Worm (Caenorhabditis elegans) whole organism, late embryonic: ENCODE measurements around the gene F36H9.1.

Experiments
- C08G9.2 ChIP-seq: sonication (generic microtip); optimal IDR thresholded peaks from 2 replicates; lab custom pipeline; 2016; ENCODE audit warnings: mild to moderate bottlenecking, missing genetic modification characterization, moderate library complexity, missing compliant biosample characterization
- C38D4.7 ChIP-seq: fragments of 200-800 bp; sonication (Bioruptor generic); optimal IDR thresholded peaks from 2 replicates; lab custom pipeline; 2018; ENCODE audit warnings: mild to moderate bottlenecking, missing genetic modification characterization, moderate library complexity, missing compliant biosample characterization
- ahr-1 ChIP-seq: sonication (generic microtip); optimal IDR thresholded peaks from 2 replicates; lab custom pipeline; 2016; ENCODE audit warnings: missing genetic modification characterization, missing compliant biosample characterization
- ama-1 ChIP-seq: fragments of 150-350 bp; optimal IDR thresholded peaks from 2 replicates; lab custom pipeline; 2014
- ceh-14 ChIP-seq: sonication (generic microtip); optimal IDR thresholded peaks from 2 replicates; lab custom pipeline; 2016; ENCODE audit warnings: missing genotype, missing genetic modification characterization, missing compliant biosample characterization
- ceh-18 ChIP-seq: sonication (generic microtip); optimal IDR thresholded peaks from 2 replicates; lab custom pipeline; 2016; ENCODE audit warnings: missing genetic modification characterization, missing compliant biosample characterization
- ceh-22 ChIP-seq: sonication (generic microtip); optimal IDR thresholded peaks from 2 replicates; lab custom pipeline; 2017; ENCODE audit warnings: missing biosample characterization, missing genetic modification characterization
- ceh-30 ChIP-seq: fragments of 150-350 bp; optimal IDR thresholded peaks from 2 replicates; lab custom pipeline; 2014; ENCODE audit warnings: missing biosample characterization, missing genetic modification characterization
- ceh-31 ChIP-seq: sonication (generic microtip); optimal IDR thresholded peaks from 2 replicates; lab custom pipeline; 2016; ENCODE audit warnings: missing genetic modification characterization, missing compliant biosample characterization
- ceh-34 ChIP-seq: sonication (generic microtip); optimal IDR thresholded peaks from 2 replicates; lab custom pipeline; 2016; ENCODE audit warnings: mild to moderate bottlenecking, missing genetic modification characterization, missing compliant biosample characterization
- ceh-45 ChIP-seq: fragments of 200-800 bp; sonication (Bioruptor generic); IDR thresholded peaks from 2 replicates; pipeline ENCODE4 v1.3.6; 2022; ENCODE audit warnings: missing genetic modification reagents, missing genetic modification characterization, missing compliant biosample characterization
- ceh-6 ChIP-seq: fragments of 200-800 bp; sonication (Bioruptor generic); optimal IDR thresholded peaks from 2 replicates; lab custom pipeline; 2018; ENCODE audit warnings: mild to moderate bottlenecking, missing genetic modification characterization, missing compliant biosample characterization
- ceh-9 ChIP-seq: sonication (generic microtip); optimal IDR thresholded peaks from 2 replicates; lab custom pipeline; 2016; ENCODE audit warnings: mild to moderate bottlenecking, missing genetic modification characterization, inconsistent platforms, missing compliant biosample characterization
- dve-1 ChIP-seq: sonication (generic microtip); optimal IDR thresholded peaks from 2 replicates; lab custom pipeline; 2017; ENCODE audit warnings: antibody characterized with exemption, mild to moderate bottlenecking, missing genetic modification characterization, missing compliant biosample characterization
- elt-4 ChIP-seq: sonication (generic microtip); optimal IDR thresholded peaks from 2 replicates; lab custom pipeline; 2016; ENCODE audit warnings: missing genetic modification characterization, missing compliant biosample characterization
- ets-4 ChIP-seq: sonication (generic microtip); optimal IDR thresholded peaks from 2 replicates; lab custom pipeline; 2016; ENCODE audit warnings: missing genetic modification characterization, missing compliant biosample characterization
- fax-1 ChIP-seq: sonication (generic microtip); optimal IDR thresholded peaks from 2 replicates; lab custom pipeline; 2016; ENCODE audit warnings: missing genotype, missing genetic modification characterization, missing compliant biosample characterization
- fkh-6 ChIP-seq: sonication (generic microtip); optimal IDR thresholded peaks from 2 replicates; lab custom pipeline; 2016; ENCODE audit warnings: missing genetic modification characterization, missing compliant biosample characterization
- gmeb-2 ChIP-seq: sonication (generic microtip); optimal IDR thresholded peaks from 2 replicates; lab custom pipeline; 2016; ENCODE audit warnings: missing genetic modification characterization, inconsistent platforms, missing compliant biosample characterization
- hlh-30 ChIP-seq: sonication (generic microtip); optimal IDR thresholded peaks from 2 replicates; lab custom pipeline; 2017; ENCODE audit warnings: antibody characterized with exemption, missing genetic modification characterization, missing compliant biosample characterization; ENCODE audit not compliant: insufficient read depth
- hlh-6 ChIP-seq: sonication (generic microtip); optimal IDR thresholded peaks from 2 replicates; lab custom pipeline; 2016; ENCODE audit warnings: missing genotype, missing genetic modification characterization, missing compliant biosample characterization
- mec-3 ChIP-seq: sonication (generic microtip); optimal IDR thresholded peaks from 2 replicates; lab custom pipeline; 2016; ENCODE audit warnings: borderline replicate concordance, missing genetic modification characterization, missing compliant biosample characterization
- nfya-1 ChIP-seq: sonication (generic microtip); optimal IDR thresholded peaks from 2 replicates; lab custom pipeline; 2017; ENCODE audit warnings: missing genetic modification characterization, mild to moderate bottlenecking, missing compliant biosample characterization, antibody characterized with exemption, moderate library complexity
- nhr-232 ChIP-seq: sonication (generic microtip); optimal IDR thresholded peaks from 2 replicates; lab custom pipeline; 2016; ENCODE audit warnings: missing genetic modification characterization, missing compliant biosample characterization
- npax-4 ChIP-seq: sonication (generic microtip); optimal IDR thresholded peaks from 2 replicates; lab custom pipeline; 2016; ENCODE audit warnings: missing genetic modification characterization, missing compliant biosample characterization
- odd-2 ChIP-seq: sonication (generic microtip); optimal IDR thresholded peaks from 2 replicates; lab custom pipeline; 2017; ENCODE audit warnings: antibody characterized with exemption, mild to moderate bottlenecking, missing genetic modification characterization, missing compliant biosample characterization
- pag-3 ChIP-seq: sonication (generic microtip); optimal IDR thresholded peaks from 2 replicates; lab custom pipeline; 2016; ENCODE audit warnings: missing compliant biosample characterization, missing genetic modification characterization, borderline replicate concordance
- pax-1 ChIP-seq: fragments of 150-350 bp; optimal IDR thresholded peaks from 2 replicates; lab custom pipeline; 2014; ENCODE audit warnings: missing biosample characterization, missing genetic modification characterization
- pha-2 ChIP-seq: sonication (generic microtip); optimal IDR thresholded peaks from 2 replicates; lab custom pipeline; 2017; ENCODE audit warnings: mild to moderate bottlenecking, missing genetic modification characterization, missing compliant biosample characterization
- pha-4 ChIP-seq: fragments of 150-350 bp; optimal IDR thresholded peaks from 2 replicates; lab custom pipeline; 2018; ENCODE audit warnings: missing biosample characterization, missing genetic modification reagents, missing genetic modification characterization
- pros-1 ChIP-seq: fragments of 150-350 bp; optimal IDR thresholded peaks from 2 replicates; lab custom pipeline; 2014; ENCODE audit warnings: missing biosample characterization, missing genetic modification reagents, missing genetic modification characterization
- ref-2 ChIP-seq: sonication (generic microtip); optimal IDR thresholded peaks from 2 replicates; lab custom pipeline; 2016; ENCODE audit warnings: missing genetic modification characterization, missing compliant biosample characterization
- sdc-2 ChIP-seq: sonication (generic microtip); optimal IDR thresholded peaks from 2 replicates; lab custom pipeline; 2016; ENCODE audit warnings: missing genotype, missing genetic modification characterization, missing compliant biosample characterization
- syd-9 ChIP-seq: sonication (generic microtip); optimal IDR thresholded peaks from 2 replicates; lab custom pipeline; 2016; ENCODE audit warnings: mild to moderate bottlenecking, missing genetic modification characterization, moderate library complexity, missing compliant biosample characterization
- tbx-2 ChIP-seq: sonication (generic microtip); optimal IDR thresholded peaks from 2 replicates; lab custom pipeline; 2016; ENCODE audit warnings: missing genetic modification characterization, missing compliant biosample characterization
- ttx-3 ChIP-seq: sonication (generic microtip); optimal IDR thresholded peaks from 2 replicates; lab custom pipeline; 2016; ENCODE audit warnings: missing genetic modification reagents, missing genetic modification characterization, missing compliant biosample characterization
- unc-3 ChIP-seq, 2 experiments: fragments of 200-800 bp in 1 of 2; sonication (Bioruptor generic) in 1 of 2; sonication (generic microtip) in 1 of 2; conservative IDR thresholded peaks in 1 of 2; optimal IDR thresholded peaks in 1 of 2; 2 replicates each; pipeline versions ENCODE4 v1.3.6 to Lab custom; 2016 to 2022; ENCODE audit warnings: missing compliant biosample characterization in 2 of 2, missing genetic modification characterization in 2 of 2, missing genetic modification reagents in 1 of 2
- unc-42 ChIP-seq: sonication (generic microtip); optimal IDR thresholded peaks from 2 replicates; lab custom pipeline; 2016; ENCODE audit warnings: missing genotype, missing genetic modification characterization, missing compliant biosample characterization
- zip-5 ChIP-seq: sonication (generic microtip); optimal IDR thresholded peaks from 2 replicates; lab custom pipeline; 2016; ENCODE audit warnings: missing genetic modification characterization, missing compliant biosample characterization

Gene F36H9.1

ce11 chrV:1781922-1782321 is 12.4 kb upstream of the F36H9.1 start, which contains the start of gene F36H9.5:
F36H9.5 (minus strand) TSS chrV:1782022.
- TF ChIP-seq nhr-232, result no peak
- TF ChIP-seq ceh-45 (GFP tag; lab: Robert Waterston, UW), result no peak
- TF ChIP-seq C08G9.2 (tag; lab: Kevin White, UChicago), result no peak
- no peak for TF ChIP-seq ceh-31 (tag; lab: Kevin White, UChicago)
- no peak for TF ChIP-seq odd-2
- no peak for TF ChIP-seq zip-5 (tag; lab: Kevin White, UChicago)
- TF ChIP-seq elt-4 (tag; lab: Kevin White, UChicago), result no peak
- no peak for TF ChIP-seq pha-4 (tag; lab: Kevin White, UChicago)
- TF ChIP-seq pros-1, result no peak
- TF ChIP-seq nfya-1 (tag; lab: Kevin White, UChicago), result no peak

- TF ChIP-seq ceh-22 (no peak), ceh-30 (no peak), ahr-1 (tag; lab: Kevin White, UChicago) (no peak), fkh-6 (no peak), fax-1 (no peak), mec-3 (tag; lab: Kevin White, UChicago) (no peak), gmeb-2 (no peak)
- TF ChIP-seq, all 69 proteins: peak for 0
Measured at ce11 chrV:1788157-1788556, 6.2 kb upstream of the F36H9.1 start, which contains the start of gene F36H9.2. F36H9.2 (plus strand) TSS chrV:1788457.

DNA sequence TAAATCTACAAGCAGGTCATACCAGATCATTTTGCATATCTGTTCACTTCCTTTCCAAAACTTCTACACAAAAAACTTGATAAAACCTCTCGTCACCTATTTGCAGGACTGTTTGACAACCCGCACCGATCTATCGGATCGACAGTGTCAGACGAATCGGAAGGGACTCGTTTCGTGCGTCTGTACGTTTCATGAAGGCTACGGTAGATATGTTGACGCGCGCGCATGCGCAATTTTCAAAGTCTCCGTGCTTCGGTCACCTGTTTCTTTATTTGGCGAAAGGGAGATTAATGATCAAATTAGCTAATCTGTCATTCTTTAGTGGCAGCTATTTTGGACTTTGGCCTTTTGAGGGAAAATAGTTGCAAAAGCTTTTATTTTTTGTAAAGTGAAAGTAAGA is 4.8 kb upstream of the F36H9.1 start:
- TF ChIP-seq gmeb-2, result no peak
- TF ChIP-seq ceh-30, result no peak
- TF ChIP-seq pax-1 (tag; lab: Kevin White, UChicago), result no peak
- no peak for TF ChIP-seq hlh-6 (tag; lab: Kevin White, UChicago)
- no peak for TF ChIP-seq dve-1 (tag; lab: Kevin White, UChicago)
- no peak for TF ChIP-seq mec-3 (tag; lab: Kevin White, UChicago)
- no peak for TF ChIP-seq ceh-34
- TF ChIP-seq pros-1, result no peak
- no peak for TF ChIP-seq hlh-30 (tag; lab: Kevin White, UChicago)
- TF ChIP-seq ceh-9, result no peak
- TF ChIP-seq ceh-22, result no peak
- no peak for TF ChIP-seq tbx-2 (tag; lab: Kevin White, UChicago)
- TF ChIP-seq zip-5 (tag; lab: Kevin White, UChicago), result no peak
- TF ChIP-seq syd-9, result no peak
- TF ChIP-seq ttx-3 (tag; lab: Kevin White, UChicago), result no peak
- no peak for TF ChIP-seq sdc-2
- TF ChIP-seq C38D4.7, result no peak

DNA sequence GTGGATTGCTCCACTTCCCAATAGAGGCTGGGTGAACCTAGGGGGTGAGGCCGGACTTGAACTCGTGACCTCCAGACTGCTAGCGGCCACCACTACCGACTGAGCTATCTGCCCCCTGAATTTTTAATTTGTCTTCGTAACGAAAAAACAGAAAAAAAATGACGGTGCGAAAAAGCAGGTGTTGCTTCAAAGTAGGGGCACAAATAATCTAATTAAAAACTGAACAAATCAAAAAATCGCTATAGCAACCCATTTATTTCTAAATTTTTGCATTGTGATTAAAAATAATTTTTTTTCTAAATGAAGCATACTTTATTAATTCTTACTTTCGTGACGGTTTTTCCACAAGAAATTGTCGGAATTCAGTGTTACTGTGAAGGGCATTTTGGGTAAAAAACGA is 3.6 kb downstream of the F36H9.1 start, which contains the start of gene F36H9.10:
TSS of gene F36H9.10 (plus strand) at position 301 of the 400 bp plus-strand sequence.
- TF ChIP-seq unc-3 (GFP tag; conservative IDR thresholded peaks at IDR 0.05; lab: Robert Waterston, UW) (no peak), unc-3 (tag; optimal IDR thresholded peaks at IDR 0.05; lab: Kevin White, UChicago) (no peak), ets-4 (tag; lab: Kevin White, UChicago) (no peak), pha-2 (tag; lab: Kevin White, UChicago) (no peak), pag-3 (tag; lab: Kevin White, UChicago) (no peak), ceh-14 (tag; lab: Kevin White, UChicago) (no peak), odd-2 (no peak), ceh-18 (no peak), sdc-2 (no peak), ceh-45 (GFP tag; lab: Robert Waterston, UW) (no peak), ama-1 (lab: Kevin White, UChicago) (no peak), zip-5 (tag; lab: Kevin White, UChicago) (no peak), unc-42 (tag; lab: Kevin White, UChicago) (no peak), ceh-6 (GFP tag; lab: Kevin White, UChicago) (no peak), hlh-30 (tag; lab: Kevin White, UChicago) (no peak), ref-2 (tag; lab: Kevin White, UChicago) (no peak), npax-4 (tag; lab: Kevin White, UChicago) (no peak)
